Worm (Caenorhabditis elegans) whole organism, young adult: ENCODE data around the gene srz-90.

Source experiments
- F37B4.10 ChIP-seq: fragments of 200-800 bp; sonication (Bioruptor generic); IDR thresholded peaks from 2 replicates; pipeline ENCODE4 v1.3.6; 2022; ENCODE audit warnings: missing genetic modification characterization, missing compliant biosample characterization
- ceh-58 ChIP-seq: fragments of 200-800 bp; sonication (Bioruptor generic); IDR thresholded peaks from 2 replicates; pipeline ENCODE4 v1.3.6; 2022; ENCODE audit warnings: missing genetic modification characterization, missing compliant biosample characterization
- dpl-1 ChIP-seq: fragments of 150-350 bp; optimal IDR thresholded peaks from 2 replicates; lab custom pipeline; 2014; ENCODE audit warnings: missing biosample characterization, missing genetic modification reagents, missing genetic modification characterization
- him-1 ChIP-seq: sonication (generic microtip); optimal IDR thresholded peaks from 2 replicates; lab custom pipeline; 2016; ENCODE audit warnings: missing genotype, missing genetic modification reagents, missing genetic modification characterization, missing compliant biosample characterization
- pha-4 ChIP-seq: fragments of 150-350 bp; sonication (generic microtip); optimal IDR thresholded peaks from 2 replicates; lab custom pipeline; 2014; ENCODE audit warnings: missing biosample characterization, missing genetic modification reagents, missing genetic modification characterization
- snpc-3.4 ChIP-seq: sonication (generic microtip); optimal IDR thresholded peaks from 2 replicates; lab custom pipeline; 2017; ENCODE audit warnings: missing genetic modification characterization, mild to moderate bottlenecking, missing compliant biosample characterization, antibody characterized with exemption, moderate library complexity, missing genotype, missing genetic modification reagents
- ztf-6 ChIP-seq: fragments of 200-800 bp; sonication (Bioruptor generic); IDR thresholded peaks from 2 replicates; pipeline ENCODE4 v1.3.6; 2022; ENCODE audit warnings: missing genetic modification reagents, missing genetic modification characterization, missing compliant biosample characterization

DNA sequence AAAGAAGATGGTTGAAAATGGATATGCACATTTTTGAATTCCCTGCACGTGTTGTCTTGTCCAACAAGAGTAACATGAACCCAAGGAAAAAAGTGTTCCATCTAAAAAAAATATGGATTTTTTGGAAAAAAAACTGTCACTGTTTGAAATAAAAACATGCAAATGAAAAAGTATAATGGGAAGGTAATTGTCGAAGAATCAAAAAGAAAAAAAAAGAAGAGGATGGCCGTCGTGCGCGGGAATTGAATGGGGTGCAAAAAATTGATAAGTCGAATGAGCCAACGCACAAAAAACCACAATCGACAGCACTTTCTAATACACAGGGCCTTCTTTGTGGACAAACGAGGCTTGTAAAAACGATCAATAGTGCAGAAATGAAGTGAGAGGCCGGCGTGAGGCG, 34.1 kb upstream of the srz-90 start, which contains the start of gene fbxa-102:
- no peak for TF ChIP-seq snpc-3.4 (tag; lab: Kevin White, UChicago)
- TF ChIP-seq pha-4: no peak
- TF ChIP-seq ztf-6: no peak
- no peak for TF ChIP-seq F37B4.10 (GFP tag; lab: Robert Waterston, UW)
- no peak for TF ChIP-seq him-1 (tag; lab: Kevin White, UChicago)
- no peak for TF ChIP-seq dpl-1 (GFP tag; lab: Kevin White, UChicago)
- TF ChIP-seq ceh-58: no peak
